Worm (Caenorhabditis elegans) whole organism, L2 larva: ENCODE results near the gene Y17G7B.18.

Experiments used
- ama-1 ChIP-seq: fragments of 150-350 bp; optimal IDR thresholded peaks from 2 replicates; lab custom pipeline; 2018; ENCODE audit warnings: inconsistent platforms
- blmp-1 ChIP-seq: sonication (generic microtip); optimal IDR thresholded peaks from 2 replicates; lab custom pipeline; 2017; ENCODE audit warnings: missing genetic modification characterization, mild to moderate bottlenecking, missing compliant biosample characterization, antibody characterized with exemption, moderate library complexity; ENCODE audit not compliant: insufficient read depth
- ceh-82 ChIP-seq: fragments of 150-350 bp; optimal IDR thresholded peaks from 2 replicates; lab custom pipeline; 2014; ENCODE audit warnings: missing biosample characterization, missing genetic modification characterization
- egl-27 ChIP-seq: sonication (generic microtip); optimal IDR thresholded peaks from 3 replicates; lab custom pipeline; 2017; ENCODE audit warnings: missing biosample characterization, missing genetic modification reagents, missing genetic modification characterization
- elt-1 ChIP-seq: fragments of 150-350 bp; optimal IDR thresholded peaks from 2 replicates; lab custom pipeline; 2014; ENCODE audit warnings: missing biosample characterization, missing genetic modification characterization
- elt-3 ChIP-seq: sonication (generic microtip); optimal IDR thresholded peaks from 2 replicates; lab custom pipeline; 2017; ENCODE audit warnings: missing biosample characterization, missing genetic modification characterization
- fos-1 ChIP-seq: fragments of 150-350 bp; optimal IDR thresholded peaks from 2 replicates; lab custom pipeline; 2014; ENCODE audit warnings: missing biosample characterization, missing genetic modification characterization
- nhr-10 ChIP-seq: sonication (generic microtip); optimal IDR thresholded peaks from 2 replicates; lab custom pipeline; 2017; ENCODE audit warnings: missing biosample characterization, missing genetic modification characterization
- nhr-237 ChIP-seq: fragments of 150-350 bp; optimal IDR thresholded peaks from 2 replicates; lab custom pipeline; 2014; ENCODE audit warnings: missing biosample characterization, missing genetic modification characterization
- peb-1 ChIP-seq: fragments of 150-350 bp; optimal IDR thresholded peaks from 2 replicates; lab custom pipeline; 2014; ENCODE audit warnings: missing biosample characterization, missing genetic modification characterization
- skn-1 ChIP-seq: sonication (generic microtip); optimal IDR thresholded peaks from 2 replicates; lab custom pipeline; 2017; ENCODE audit warnings: missing biosample characterization, missing genetic modification characterization
- ztf-11 ChIP-seq: sonication (generic microtip); optimal IDR thresholded peaks from 2 replicates; lab custom pipeline; 2017; ENCODE audit warnings: missing biosample characterization, missing genetic modification characterization
- ztf-4 ChIP-seq: fragments of 150-350 bp; optimal IDR thresholded peaks from 2 replicates; lab custom pipeline; 2014; ENCODE audit warnings: missing biosample characterization, missing genetic modification characterization

DNA sequence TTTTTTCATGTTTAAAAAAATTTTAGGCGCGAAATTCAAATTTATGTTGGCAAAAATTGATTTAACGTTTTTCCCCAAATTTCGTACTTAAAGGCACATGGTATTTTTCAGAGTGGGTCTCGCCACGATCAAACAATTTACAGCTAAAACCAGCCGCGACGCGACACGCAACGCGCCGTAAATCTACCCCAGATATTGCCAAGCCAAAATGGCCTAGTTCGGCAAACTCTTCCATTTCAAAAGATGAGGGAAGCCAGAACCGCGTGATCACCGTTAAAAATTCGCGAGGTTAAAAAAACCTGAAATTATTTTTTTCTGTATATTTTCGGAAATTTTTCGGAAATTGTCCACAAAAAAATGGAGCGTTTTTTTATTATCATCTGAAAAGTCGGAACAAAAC is 47.8 kb downstream of the Y17G7B.18 start:
- TF ChIP-seq ztf-4 (tag; lab: Kevin White, UChicago): no peak
- TF ChIP-seq egl-27 (tag; lab: Kevin White, UChicago): no peak
- no peak for TF ChIP-seq ceh-82
- no peak for TF ChIP-seq elt-1 (tag; lab: Kevin White, UChicago)
- TF ChIP-seq skn-1 (tag; lab: Kevin White, UChicago): no peak
- no peak for TF ChIP-seq ztf-11
- no peak for TF ChIP-seq nhr-10 (tag; lab: Kevin White, UChicago)
- no peak for TF ChIP-seq elt-3 (tag; lab: Kevin White, UChicago)
- TF ChIP-seq nhr-237 (tag; lab: Kevin White, UChicago): no peak
- TF ChIP-seq blmp-1 (tag; lab: Kevin White, UChicago): no peak
- no peak for TF ChIP-seq fos-1 (tag; lab: Kevin White, UChicago)
- no peak for TF ChIP-seq ama-1 (lab: Kevin White, UChicago)
- no peak for TF ChIP-seq peb-1
